Fruit fly (Drosophila melanogaster): ENCODE results near the gene His2Av.

Gene His2Av

dm6 chr3R:26906711-26907510 lies 40.2 kb downstream of the His2Av start (continued):
- peak; percentile 20 for TF ChIP-seq CG13624 (GFP tag; optimal IDR thresholded peaks at IDR 0.05)
- no peak for TF ChIP-seq Max (GFP tag; optimal IDR thresholded peaks at IDR 0.05)
- TF ChIP-seq Antp (GFP tag; optimal IDR thresholded peaks at IDR 0.05), result no peak
- TF ChIP-seq CG30020 (tag; optimal IDR thresholded peaks at IDR 0.05), result no peak
- TF ChIP-seq Adf1 (GFP tag; IDR thresholded peaks at IDR 0.05), result no peak
- TF ChIP-seq CG10274 (GFP tag; optimal IDR thresholded peaks at IDR 0.05), result no peak
- TF ChIP-seq Scr (GFP tag; IDR thresholded peaks at IDR 0.05; ENCODE audit: partially characterized antibody), result no peak
- TF ChIP-seq schlank (tag; optimal IDR thresholded peaks at IDR 0.05), result no peak
- TF ChIP-seq CG32772 (GFP tag; IDR thresholded peaks at IDR 0.05), result no peak
- TF ChIP-seq nerfin-2 (GFP tag; IDR thresholded peaks at IDR 0.05; ENCODE audit: partially characterized antibody), result no peak
- TF ChIP-seq gem (tag; optimal IDR thresholded peaks at IDR 0.05), result no peak
- no peak for TF ChIP-seq CG1832 (GFP tag; optimal IDR thresholded peaks at IDR 0.05)
- TF ChIP-seq CG1529 (GFP tag; optimal IDR thresholded peaks at IDR 0.05), result no peak
- no peak for TF ChIP-seq ewg (GFP tag; optimal IDR thresholded peaks at IDR 0.05)
- TF ChIP-seq CG2202 (tag; optimal IDR thresholded peaks at IDR 0.05), result no peak
- no peak for TF ChIP-seq Ada2b (GFP tag; IDR thresholded peaks at IDR 0.05)
- TF ChIP-seq scrt (GFP tag; optimal IDR thresholded peaks at IDR 0.05), result no peak
- TF ChIP-seq cato (GFP tag; optimal IDR thresholded peaks at IDR 0.05; ENCODE audit: borderline replicate concordance), result no peak
- TF ChIP-seq NK7.1 (GFP tag; optimal IDR thresholded peaks at IDR 0.05), result no peak
- peak; percentile 20; the same call in 1 of the 2 replicates for TF ChIP-seq CG3847 (GFP tag; IDR thresholded peaks at IDR 0.05)
- no peak for TF ChIP-seq CG9609 (GFP tag; optimal IDR thresholded peaks at IDR 0.05)
- no peak for TF ChIP-seq CG9437 (GFP tag; optimal IDR thresholded peaks at IDR 0.05)
- TF ChIP-seq CG12155 (GFP tag; optimal IDR thresholded peaks at IDR 0.05), result no peak
- peak; percentile 82; the same call in 1 of the 4 replicates for TF ChIP-seq chinmo (GFP tag; IDR thresholded peaks at IDR 0.05; ENCODE audit: partially characterized antibody)
- no peak for TF ChIP-seq yki (optimal IDR thresholded peaks at IDR 0.05)
- no peak for TF ChIP-seq CG4617 (GFP tag; optimal IDR thresholded peaks at IDR 0.05; ENCODE audit: borderline replicate concordance)
- TF ChIP-seq CG8089 (GFP tag; optimal IDR thresholded peaks at IDR 0.05), result no peak
- TF ChIP-seq CG12219 (GFP tag; optimal IDR thresholded peaks at IDR 0.05), result no peak
- TF ChIP-seq B-H1 (GFP tag; IDR thresholded peaks at IDR 0.05), result no peak
- TF ChIP-seq ci (GFP tag; IDR thresholded peaks at IDR 0.05), result no peak
- TF ChIP-seq PHDP (tag; optimal IDR thresholded peaks at IDR 0.05), result no peak
- TF ChIP-seq CG14441 (GFP tag; IDR thresholded peaks at IDR 0.05), result peak; percentile 9; the same call in 1 of the 2 replicates
- TF ChIP-seq sc (optimal IDR thresholded peaks at IDR 0.05), result no peak
- no peak for TF ChIP-seq sc (GFP tag; optimal IDR thresholded peaks at IDR 0.05)
- no peak for TF ChIP-seq CG8944 (GFP tag; optimal IDR thresholded peaks at IDR 0.05)
- no peak for TF ChIP-seq CG7786 (GFP tag; optimal IDR thresholded peaks at IDR 0.05)
- 0 out of 2 replicates have a peak, but pooled peaks have one; percentile 34 for TF ChIP-seq sob (GFP tag; IDR thresholded peaks at IDR 0.05)
- no peak for TF ChIP-seq CG4854 (GFP tag; optimal IDR thresholded peaks at IDR 0.05)
- TF ChIP-seq HLH54F (GFP tag; optimal IDR thresholded peaks at IDR 0.05), result peak; percentile 11
- no peak for TF ChIP-seq dati (GFP tag; IDR thresholded peaks at IDR 0.05)
- TF ChIP-seq sd (tag; optimal IDR thresholded peaks at IDR 0.05), result peak; percentile 32
- TF ChIP-seq CG11723 (GFP tag; optimal IDR thresholded peaks at IDR 0.05), result no peak
- TF ChIP-seq CG2116 (GFP tag; optimal IDR thresholded peaks at IDR 0.05), result no peak
- TF ChIP-seq CG6175 (GFP tag; IDR thresholded peaks at IDR 0.05), result no peak
- no peak for TF ChIP-seq CG11085 (GFP tag; IDR thresholded peaks at IDR 0.05)
- no peak for TF ChIP-seq CkIIα-i1 (GFP tag; IDR thresholded peaks at IDR 0.05)
- no peak for TF ChIP-seq Dfd (GFP tag; optimal IDR thresholded peaks at IDR 0.05)
- peak; percentile 58 for TF ChIP-seq row (GFP tag; IDR thresholded peaks at IDR 0.05)
- TF ChIP-seq Mes4 (GFP tag; optimal IDR thresholded peaks at IDR 0.05), result no peak
- no peak for TF ChIP-seq CG11093 (GFP tag; IDR thresholded peaks at IDR 0.05)
- TF ChIP-seq vfl (GFP tag; optimal IDR thresholded peaks at IDR 0.05), result no peak
